Fruit fly (Drosophila melanogaster) whole organism, pupa: ENCODE data around the gene Spx.

Experiments used
- CG12605 ChIP-seq: fragments of 200-800 bp; sonication (Bioruptor generic); IDR thresholded peaks from 2 replicates; pipeline ENCODE4 v1.3.6; 2022; ENCODE audit warnings: missing biosample characterization, missing genetic modification characterization
- CG15710 ChIP-seq: fragments of 200-800 bp; sonication (Bioruptor generic); optimal IDR thresholded peaks from 2 replicates; lab custom pipeline; 2018; ENCODE audit warnings: missing biosample characterization, mild to moderate bottlenecking, missing genetic modification characterization, moderate library complexity
- CG17806 ChIP-seq: fragments of 200-800 bp; sonication (Bioruptor generic); optimal IDR thresholded peaks from 2 replicates; lab custom pipeline; 2018; ENCODE audit warnings: missing biosample characterization, mild to moderate bottlenecking, missing genetic modification characterization, moderate library complexity
- CG32121 ChIP-seq: fragments of 200-800 bp; sonication (Bioruptor generic); IDR thresholded peaks from 2 replicates; pipeline ENCODE4 v1.3.6; 2022; ENCODE audit warnings: missing biosample characterization, missing genetic modification characterization
- CG34367 ChIP-seq: fragments of 200-800 bp; sonication (Bioruptor generic); optimal IDR thresholded peaks from 2 replicates; lab custom pipeline; 2018; ENCODE audit warnings: missing biosample characterization, mild to moderate bottlenecking, missing genetic modification characterization
- CG8159 ChIP-seq: fragments of 200-800 bp; sonication (Bioruptor generic); optimal IDR thresholded peaks from 3 replicates; lab custom pipeline; 2018; ENCODE audit warnings: missing biosample characterization, mild to moderate bottlenecking, missing genetic modification characterization, moderate library complexity
- CG9948 ChIP-seq: fragments of 200-800 bp; sonication (Bioruptor generic); optimal IDR thresholded peaks from 2 replicates; lab custom pipeline; 2018; ENCODE audit warnings: missing biosample characterization, mild to moderate bottlenecking, missing genetic modification characterization, moderate library complexity
- D1 ChIP-seq: fragments of 200-800 bp; sonication (Bioruptor generic); optimal IDR thresholded peaks from 2 replicates; lab custom pipeline; 2018; ENCODE audit warnings: missing biosample characterization, mild to moderate bottlenecking, missing genetic modification characterization, moderate library complexity
- EcR ChIP-seq: fragments of 200-800 bp; sonication (Bioruptor generic); optimal IDR thresholded peaks from 3 replicates; lab custom pipeline; 2019; ENCODE audit warnings: missing biosample characterization, missing genetic modification characterization, mild to moderate bottlenecking, moderate library complexity, missing genetic modification reagents
- Ets98B ChIP-seq: fragments of 200-800 bp; sonication (Bioruptor generic); IDR thresholded peaks from 2 replicates; pipeline ENCODE4 v1.3.6; 2022; ENCODE audit warnings: missing biosample characterization, missing genetic modification characterization
- Snoo ChIP-seq: fragments of 200-800 bp; sonication (Bioruptor generic); optimal IDR thresholded peaks from 3 replicates; lab custom pipeline; 2017; ENCODE audit warnings: missing biosample characterization, mild to moderate bottlenecking, missing genetic modification characterization, inconsistent platforms
- fd96Ca ChIP-seq: fragments of 200-800 bp; sonication (Bioruptor generic); IDR thresholded peaks from 3 replicates; pipeline ENCODE4 v1.3.6; 2022; ENCODE audit warnings: missing biosample characterization, missing genetic modification characterization
- rn ChIP-seq: fragments of 200-800 bp; sonication (Bioruptor generic); IDR thresholded peaks from 2 replicates; pipeline ENCODE4 v1.3.6; 2022; ENCODE audit warnings: missing biosample characterization, missing genetic modification characterization

- TF ChIP-seq CG12605 (GFP tag; lab: Robert Waterston, UW) (peak; percentile 76), CG15710 (tag; lab: Kevin White, UChicago) (peak; percentile 86), D1 (no peak), rn (GFP tag; lab: Robert Waterston, UW) (peak; percentile 78), CG9948 (tag; lab: Kevin White, UChicago) (peak; percentile 82), Snoo (tag; lab: Kevin White, UChicago) (peak; percentile 85), EcR (GFP tag; lab: Kevin White, UChicago) (peak; percentile 94), CG17806 (tag; lab: Kevin White, UChicago) (peak; percentile 66), fd96Ca (GFP tag; lab: Robert Waterston, UW) (peak; percentile 96), CG8159 (tag; lab: Kevin White, UChicago) (peak; percentile 81), CG34367 (peak; percentile 75), Ets98B (GFP tag; lab: Robert Waterston, UW) (peak; percentile 91), CG32121 (GFP tag; lab: Robert Waterston, UW) (peak; percentile 95)
Observed at dm6 chrX:6224225-6225190, 31.1 kb upstream of the Spx start, which contains the start of gene sqh.
